Fruit fly (Drosophila melanogaster) whole organism, pupa: Measurements from ENCODE around the gene Baldspot.

ENCODE experiments used
- CG10348 ChIP-seq: fragments of 200-800 bp; sonication (Bioruptor generic); IDR thresholded peaks from 2 replicates; pipeline ENCODE4 v1.3.6; 2022; ENCODE audit warnings: missing biosample characterization, missing genetic modification characterization
- CG12605 ChIP-seq: fragments of 200-800 bp; sonication (Bioruptor generic); IDR thresholded peaks from 2 replicates; pipeline ENCODE4 v1.3.6; 2022; ENCODE audit warnings: missing biosample characterization, missing genetic modification characterization
- CG13204 ChIP-seq: fragments of 200-800 bp; sonication (Bioruptor generic); optimal IDR thresholded peaks from 2 replicates; lab custom pipeline; 2018; ENCODE audit warnings: missing biosample characterization, mild to moderate bottlenecking, missing genetic modification characterization, moderate library complexity
- CG14655 ChIP-seq: fragments of 200-800 bp; sonication (Bioruptor generic); optimal IDR thresholded peaks from 3 replicates; lab custom pipeline; 2017; ENCODE audit warnings: mild to moderate bottlenecking, missing biosample characterization, missing genetic modification reagents, missing genetic modification characterization
- CG15710 ChIP-seq: fragments of 200-800 bp; sonication (Bioruptor generic); optimal IDR thresholded peaks from 2 replicates; lab custom pipeline; 2018; ENCODE audit warnings: missing biosample characterization, mild to moderate bottlenecking, missing genetic modification characterization, moderate library complexity
- CG17806 ChIP-seq: fragments of 200-800 bp; sonication (Bioruptor generic); optimal IDR thresholded peaks from 2 replicates; lab custom pipeline; 2018; ENCODE audit warnings: missing biosample characterization, mild to moderate bottlenecking, missing genetic modification characterization, moderate library complexity
- CG32121 ChIP-seq: fragments of 200-800 bp; sonication (Bioruptor generic); IDR thresholded peaks from 2 replicates; pipeline ENCODE4 v1.3.6; 2022; ENCODE audit warnings: missing biosample characterization, missing genetic modification characterization
- CG34367 ChIP-seq: fragments of 200-800 bp; sonication (Bioruptor generic); optimal IDR thresholded peaks from 2 replicates; lab custom pipeline; 2018; ENCODE audit warnings: missing biosample characterization, mild to moderate bottlenecking, missing genetic modification characterization
- CG4496 ChIP-seq: fragments of 200-800 bp; sonication (Bioruptor generic); IDR thresholded peaks from 3 replicates; pipeline ENCODE4 v1.3.6; 2022; ENCODE audit warnings: missing biosample characterization, missing genetic modification characterization
- CG8159 ChIP-seq: fragments of 200-800 bp; sonication (Bioruptor generic); optimal IDR thresholded peaks from 3 replicates; lab custom pipeline; 2018; ENCODE audit warnings: missing biosample characterization, mild to moderate bottlenecking, missing genetic modification characterization, moderate library complexity
- CG8301 ChIP-seq: fragments of 200-800 bp; sonication (Bioruptor generic); optimal IDR thresholded peaks from 2 replicates; lab custom pipeline; 2018; ENCODE audit warnings: missing biosample characterization, mild to moderate bottlenecking, missing genetic modification characterization
- CG9948 ChIP-seq: fragments of 200-800 bp; sonication (Bioruptor generic); optimal IDR thresholded peaks from 2 replicates; lab custom pipeline; 2018; ENCODE audit warnings: missing biosample characterization, mild to moderate bottlenecking, missing genetic modification characterization, moderate library complexity
- D1 ChIP-seq: fragments of 200-800 bp; sonication (Bioruptor generic); optimal IDR thresholded peaks from 2 replicates; lab custom pipeline; 2018; ENCODE audit warnings: missing biosample characterization, mild to moderate bottlenecking, missing genetic modification characterization, moderate library complexity
- EcR ChIP-seq: fragments of 200-800 bp; sonication (Bioruptor generic); optimal IDR thresholded peaks from 3 replicates; lab custom pipeline; 2019; ENCODE audit warnings: missing biosample characterization, missing genetic modification characterization, mild to moderate bottlenecking, moderate library complexity, missing genetic modification reagents
- Ets98B ChIP-seq: fragments of 200-800 bp; sonication (Bioruptor generic); IDR thresholded peaks from 2 replicates; pipeline ENCODE4 v1.3.6; 2022; ENCODE audit warnings: missing biosample characterization, missing genetic modification characterization
- Pif1A ChIP-seq: fragments of 200-800 bp; sonication (Bioruptor generic); optimal IDR thresholded peaks from 3 replicates; lab custom pipeline; 2016; ENCODE audit warnings: missing biosample characterization, missing genetic modification characterization
- Pif1B ChIP-seq: fragments of 200-800 bp; sonication (Bioruptor generic); optimal IDR thresholded peaks from 3 replicates; lab custom pipeline; 2016; ENCODE audit warnings: missing biosample characterization, missing genetic modification characterization
- Snoo ChIP-seq: fragments of 200-800 bp; sonication (Bioruptor generic); optimal IDR thresholded peaks from 3 replicates; lab custom pipeline; 2017; ENCODE audit warnings: missing biosample characterization, mild to moderate bottlenecking, missing genetic modification characterization, inconsistent platforms
- fd96Ca ChIP-seq: fragments of 200-800 bp; sonication (Bioruptor generic); IDR thresholded peaks from 3 replicates; pipeline ENCODE4 v1.3.6; 2022; ENCODE audit warnings: missing biosample characterization, missing genetic modification characterization
- gl ChIP-seq: fragments of 200-800 bp; sonication (Bioruptor generic); optimal IDR thresholded peaks from 2 replicates; lab custom pipeline; 2018; ENCODE audit warnings: missing biosample characterization, mild to moderate bottlenecking, missing genetic modification characterization
- rn ChIP-seq: fragments of 200-800 bp; sonication (Bioruptor generic); IDR thresholded peaks from 2 replicates; pipeline ENCODE4 v1.3.6; 2022; ENCODE audit warnings: missing biosample characterization, missing genetic modification characterization

Baldspot gene

DNA sequence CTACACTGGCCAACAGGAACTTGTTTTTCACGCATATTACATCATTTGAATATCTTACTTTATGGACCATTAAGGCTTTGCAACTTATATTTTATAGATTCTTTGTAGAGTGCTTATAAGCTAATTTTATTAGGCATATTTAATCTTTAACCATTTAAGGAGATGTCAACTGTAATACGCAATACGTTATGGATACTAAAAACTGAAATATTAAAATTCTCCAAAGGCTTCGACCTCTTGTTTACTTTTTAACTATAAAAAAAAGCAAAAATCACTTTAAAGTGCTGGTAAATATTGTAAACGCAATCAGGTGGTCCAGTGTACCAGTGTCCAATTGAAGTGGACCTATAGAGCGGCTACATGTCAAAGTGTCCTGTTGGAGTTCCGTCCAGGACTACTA lies 4.4 kb downstream of the Baldspot start:
- TF ChIP-seq rn (GFP tag; lab: Robert Waterston, UW) = no peak
- TF ChIP-seq Ets98B (GFP tag; lab: Robert Waterston, UW) = no peak
- peak; percentile 51 for TF ChIP-seq CG8159 (tag; lab: Kevin White, UChicago)
- no peak for TF ChIP-seq CG13204 (GFP tag; lab: Kevin White, UChicago)
- TF ChIP-seq Pif1B = no peak
- TF ChIP-seq fd96Ca (GFP tag; lab: Robert Waterston, UW) = peak; percentile 11; the same call in 1 of the 3 replicates
- TF ChIP-seq gl (tag; lab: Kevin White, UChicago) = no peak
- peak; percentile 68 for TF ChIP-seq CG14655
- no peak for TF ChIP-seq CG32121 (GFP tag; lab: Robert Waterston, UW)
- peak; percentile 6 for TF ChIP-seq CG34367 (tag; lab: Kevin White, UChicago)
- TF ChIP-seq CG12605 = no peak
- peak; percentile 55 for TF ChIP-seq CG8301 (tag; lab: Kevin White, UChicago)
- no peak for TF ChIP-seq CG4496 (GFP tag; lab: Robert Waterston, UW)
- TF ChIP-seq Pif1A (GFP tag; lab: Kevin White, UChicago) = no peak
- peak; percentile 21 for TF ChIP-seq CG15710 (tag; lab: Kevin White, UChicago)
- TF ChIP-seq EcR (GFP tag; lab: Kevin White, UChicago) = no peak
- TF ChIP-seq CG10348 (GFP tag; lab: Robert Waterston, UW) = no peak
- peak; percentile 25 for TF ChIP-seq CG17806 (tag; lab: Kevin White, UChicago)
- peak; percentile 58 for TF ChIP-seq CG9948 (tag; lab: Kevin White, UChicago)
- no peak for TF ChIP-seq D1 (tag; lab: Kevin White, UChicago)
- no peak for TF ChIP-seq Snoo (tag; lab: Kevin White, UChicago)

DNA sequence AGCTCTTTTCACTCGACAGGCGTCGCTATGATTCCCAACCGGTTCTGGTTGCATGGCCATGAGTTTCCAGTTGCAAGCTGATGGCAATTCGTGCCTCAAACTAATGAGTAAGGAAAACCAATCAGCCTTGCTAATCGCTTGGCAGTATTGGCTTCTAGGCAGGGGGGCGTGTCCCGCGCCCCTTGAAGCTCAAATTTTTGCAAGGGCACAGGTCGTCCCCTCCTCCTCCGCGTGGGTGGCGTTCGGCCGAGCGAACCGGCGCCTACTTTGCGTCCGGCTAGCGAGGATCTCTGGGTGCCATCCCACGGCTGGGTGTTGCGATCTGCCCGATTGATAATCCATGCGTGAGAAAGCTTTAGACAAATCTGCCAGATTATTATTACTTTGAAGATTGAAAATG lies 7.7 kb downstream of the Baldspot start:
- TF ChIP-seq D1 (tag; lab: Kevin White, UChicago) = no peak

DNA sequence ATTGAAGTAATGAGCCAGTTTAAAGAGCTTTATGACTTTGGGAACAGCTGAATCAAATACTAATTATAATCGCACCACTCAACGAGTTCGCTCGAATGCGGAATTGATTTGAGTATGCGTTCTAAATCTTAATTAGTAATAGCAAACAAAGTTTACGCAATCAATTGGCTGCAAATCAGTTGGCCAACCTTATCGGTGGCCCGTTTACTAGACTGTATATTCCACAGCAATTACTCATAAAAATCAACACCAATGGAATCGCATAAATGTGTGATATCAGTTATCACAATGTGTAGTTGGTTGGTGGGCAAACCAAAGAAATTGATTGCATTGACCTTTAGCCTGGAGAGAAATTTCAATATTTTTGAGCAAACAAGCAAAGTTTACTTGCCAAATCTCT lies 8.9 kb downstream of the Baldspot start:
- TF ChIP-seq CG15710 (tag; lab: Kevin White, UChicago) (no peak), CG8159 (tag; lab: Kevin White, UChicago) (no peak), CG10348 (GFP tag; lab: Robert Waterston, UW) (no peak), Snoo (tag; lab: Kevin White, UChicago) (no peak), CG4496 (GFP tag; lab: Robert Waterston, UW) (no peak), CG14655 (no peak)

DNA sequence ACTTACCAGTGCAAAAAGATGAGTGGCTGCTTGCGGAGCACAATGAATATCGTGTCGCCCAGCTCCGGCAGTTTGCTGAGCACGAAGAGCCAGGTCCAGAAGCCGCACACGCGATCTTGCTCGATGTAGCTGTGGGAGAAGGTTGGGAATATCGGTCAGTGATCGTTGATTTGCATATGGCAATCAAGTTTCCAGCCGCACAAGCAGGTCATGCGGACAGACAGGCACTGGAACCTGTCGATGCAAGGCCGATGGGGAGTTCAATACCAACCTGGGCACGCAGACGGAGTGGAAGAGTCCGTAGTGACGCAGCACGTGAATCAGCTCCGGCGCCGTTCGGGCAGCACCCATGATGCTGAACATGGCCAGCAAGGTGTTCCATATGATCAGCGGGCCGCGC lies 10.3 kb downstream of the Baldspot start:
- TF ChIP-seq EcR (GFP tag; lab: Kevin White, UChicago) (peak; percentile 80), CG12605 (no peak)

DNA sequence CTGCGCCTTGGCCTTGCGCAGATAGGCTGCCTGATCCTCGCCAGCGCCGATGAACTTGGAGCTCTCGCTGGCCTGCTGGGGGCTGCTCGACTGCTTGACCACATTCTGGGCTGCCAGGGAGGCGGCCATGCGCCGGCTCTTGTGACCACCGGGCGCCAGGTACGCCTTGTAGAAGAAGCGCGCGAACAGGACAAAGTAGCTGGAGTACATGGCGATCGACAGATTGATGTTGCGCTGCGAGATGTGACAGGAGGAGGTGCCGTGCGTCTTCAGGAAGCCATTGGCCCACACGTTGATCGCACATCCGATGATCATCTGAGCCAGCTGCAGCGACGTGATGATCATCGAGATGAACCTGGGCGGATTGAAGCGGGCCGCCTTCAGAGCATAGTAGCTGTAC lies 11.3 kb downstream of the Baldspot start:
- TF ChIP-seq CG32121 (GFP tag; lab: Robert Waterston, UW) (no peak), CG4496 (GFP tag; lab: Robert Waterston, UW) (no peak), CG10348 (GFP tag; lab: Robert Waterston, UW) (no peak), CG12605 (no peak), gl (tag; lab: Kevin White, UChicago) (no peak), CG17806 (tag; lab: Kevin White, UChicago) (no peak), CG13204 (GFP tag; lab: Kevin White, UChicago) (no peak), CG9948 (tag; lab: Kevin White, UChicago) (no peak), fd96Ca (GFP tag; lab: Robert Waterston, UW) (no peak), Snoo (tag; lab: Kevin White, UChicago) (no peak), CG34367 (tag; lab: Kevin White, UChicago) (no peak)

DNA sequence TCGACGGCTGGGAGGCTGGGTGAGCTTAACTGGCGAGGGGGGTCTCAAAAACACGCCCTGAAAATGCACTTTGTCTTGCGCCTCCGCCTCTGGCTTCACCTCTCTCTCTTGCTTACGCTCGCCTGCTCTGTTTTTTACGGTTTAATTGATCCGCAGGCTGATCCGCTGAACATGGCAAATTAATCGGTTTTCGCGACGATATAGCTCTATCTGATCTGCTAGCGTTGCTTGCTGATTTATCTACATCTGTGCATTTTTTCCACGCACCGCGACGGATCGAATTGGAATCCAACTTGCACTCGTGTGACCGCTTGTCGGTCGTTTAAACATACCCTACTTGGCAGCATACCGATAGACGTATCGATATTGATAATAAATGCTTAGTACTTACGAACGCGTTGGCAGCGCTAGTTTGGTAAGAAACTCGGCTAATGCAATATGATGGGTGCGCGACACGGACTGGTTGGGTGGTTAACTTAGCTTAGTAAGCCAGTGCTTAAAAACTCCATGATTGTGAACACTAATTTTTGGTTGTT lies 13.8 kb downstream of the Baldspot start, which contains the start of gene Abl:
TSS of gene Abl (minus strand) at position 305 of the 536 bp plus-strand sequence.
- TF ChIP-seq CG15710 (tag; lab: Kevin White, UChicago) (no peak), CG4496 (GFP tag; lab: Robert Waterston, UW) (0 out of 3 replicates have a peak, but pooled peaks have one; percentile 30), CG10348 (GFP tag; lab: Robert Waterston, UW) (no peak), CG9948 (tag; lab: Kevin White, UChicago) (no peak), CG17806 (tag; lab: Kevin White, UChicago) (no peak), CG32121 (GFP tag; lab: Robert Waterston, UW) (peak; percentile 29; the same call in 1 of the 2 replicates), fd96Ca (GFP tag; lab: Robert Waterston, UW) (no peak), CG8159 (tag; lab: Kevin White, UChicago) (peak; percentile 42), CG34367 (tag; lab: Kevin White, UChicago) (no peak), CG12605 (peak; percentile 72), D1 (tag; lab: Kevin White, UChicago) (peak; percentile 20), CG14655 (peak; percentile 29), CG13204 (GFP tag; lab: Kevin White, UChicago) (peak; percentile 47), EcR (GFP tag; lab: Kevin White, UChicago) (peak; percentile 33), rn (GFP tag; lab: Robert Waterston, UW) (no peak), Pif1B (no peak), gl (tag; lab: Kevin White, UChicago) (peak; percentile 38), Snoo (tag; lab: Kevin White, UChicago) (peak; percentile 28), Pif1A (GFP tag; lab: Kevin White, UChicago) (no peak), Ets98B (GFP tag; lab: Robert Waterston, UW) (peak; percentile 65), CG8301 (tag; lab: Kevin White, UChicago) (no peak)
